Fruit fly (Drosophila melanogaster) whole organism, pupa: ENCODE results near the gene Teh4.

ENCODE experiments used
- CG14655 ChIP-seq: fragments of 200-800 bp; sonication (Bioruptor generic); optimal IDR thresholded peaks from 3 replicates; lab custom pipeline; 2017; ENCODE audit warnings: mild to moderate bottlenecking, missing biosample characterization, missing genetic modification reagents, missing genetic modification characterization
- CG15710 ChIP-seq: fragments of 200-800 bp; sonication (Bioruptor generic); optimal IDR thresholded peaks from 2 replicates; lab custom pipeline; 2018; ENCODE audit warnings: missing biosample characterization, mild to moderate bottlenecking, missing genetic modification characterization, moderate library complexity
- CG17806 ChIP-seq: fragments of 200-800 bp; sonication (Bioruptor generic); optimal IDR thresholded peaks from 2 replicates; lab custom pipeline; 2018; ENCODE audit warnings: missing biosample characterization, mild to moderate bottlenecking, missing genetic modification characterization, moderate library complexity
- CG4496 ChIP-seq: fragments of 200-800 bp; sonication (Bioruptor generic); IDR thresholded peaks from 3 replicates; pipeline ENCODE4 v1.3.6; 2022; ENCODE audit warnings: missing biosample characterization, missing genetic modification characterization
- CG8159 ChIP-seq: fragments of 200-800 bp; sonication (Bioruptor generic); optimal IDR thresholded peaks from 3 replicates; lab custom pipeline; 2018; ENCODE audit warnings: missing biosample characterization, mild to moderate bottlenecking, missing genetic modification characterization, moderate library complexity
- CG8301 ChIP-seq: fragments of 200-800 bp; sonication (Bioruptor generic); optimal IDR thresholded peaks from 2 replicates; lab custom pipeline; 2018; ENCODE audit warnings: missing biosample characterization, mild to moderate bottlenecking, missing genetic modification characterization
- CG9948 ChIP-seq: fragments of 200-800 bp; sonication (Bioruptor generic); optimal IDR thresholded peaks from 2 replicates; lab custom pipeline; 2018; ENCODE audit warnings: missing biosample characterization, mild to moderate bottlenecking, missing genetic modification characterization, moderate library complexity
- EcR ChIP-seq: fragments of 200-800 bp; sonication (Bioruptor generic); optimal IDR thresholded peaks from 3 replicates; lab custom pipeline; 2019; ENCODE audit warnings: missing biosample characterization, missing genetic modification characterization, mild to moderate bottlenecking, moderate library complexity, missing genetic modification reagents
- Pif1B ChIP-seq: fragments of 200-800 bp; sonication (Bioruptor generic); optimal IDR thresholded peaks from 3 replicates; lab custom pipeline; 2016; ENCODE audit warnings: missing biosample characterization, missing genetic modification characterization
- Snoo ChIP-seq: fragments of 200-800 bp; sonication (Bioruptor generic); optimal IDR thresholded peaks from 3 replicates; lab custom pipeline; 2017; ENCODE audit warnings: missing biosample characterization, mild to moderate bottlenecking, missing genetic modification characterization, inconsistent platforms
- gl ChIP-seq: fragments of 200-800 bp; sonication (Bioruptor generic); optimal IDR thresholded peaks from 2 replicates; lab custom pipeline; 2018; ENCODE audit warnings: missing biosample characterization, mild to moderate bottlenecking, missing genetic modification characterization
- rn ChIP-seq: fragments of 200-800 bp; sonication (Bioruptor generic); IDR thresholded peaks from 2 replicates; pipeline ENCODE4 v1.3.6; 2022; ENCODE audit warnings: missing biosample characterization, missing genetic modification characterization

dm6 chr3L:4128579-4128978 lies 49.5 kb downstream of the Teh4 start:
- no peak for TF ChIP-seq EcR (GFP tag; lab: Kevin White, UChicago)
- no peak for TF ChIP-seq gl (tag; lab: Kevin White, UChicago)
- TF ChIP-seq rn (GFP tag; lab: Robert Waterston, UW), result no peak
- TF ChIP-seq Snoo, result no peak
- no peak for TF ChIP-seq CG9948 (tag; lab: Kevin White, UChicago)
- no peak for TF ChIP-seq CG14655
- TF ChIP-seq CG8301 (tag; lab: Kevin White, UChicago), result no peak
- TF ChIP-seq CG4496, result no peak
- TF ChIP-seq Pif1B (GFP tag; lab: Kevin White, UChicago), result no peak
- no peak for TF ChIP-seq CG15710
- no peak for TF ChIP-seq CG17806 (tag; lab: Kevin White, UChicago)
- TF ChIP-seq CG8159 (tag; lab: Kevin White, UChicago), result no peak
